Fruit fly (Drosophila melanogaster): ENCODE results near the gene RnrL.

The RnrL gene

dm6 chr2L:10366525-10366924 lies 38.8 kb upstream of the RnrL start, which contains the start of gene CG5056 (continued):
- TF ChIP-seq jing (GFP tag; optimal IDR thresholded peaks at IDR 0.05) (no peak), fd102C (GFP tag; optimal IDR thresholded peaks at IDR 0.05) (no peak), CG9817 (tag; optimal IDR thresholded peaks at IDR 0.05) (no peak), bbx (GFP tag; IDR thresholded peaks at IDR 0.05; ENCODE audit: partially characterized antibody) (no peak), kah (GFP tag; optimal IDR thresholded peaks at IDR 0.05) (no peak), CG4282 (GFP tag; optimal IDR thresholded peaks at IDR 0.05) (no peak), vvl (GFP tag; IDR thresholded peaks at IDR 0.05) (0 out of 2 replicates have a peak, but pooled peaks have one; percentile 28), CG3838 (GFP tag; optimal IDR thresholded peaks at IDR 0.05) (no peak), jumu (GFP tag; optimal IDR thresholded peaks at IDR 0.05) (no peak), wdn (GFP tag; IDR thresholded peaks at IDR 0.05) (no peak), twi (tag; optimal IDR thresholded peaks at IDR 0.05) (no peak), CG12299 (tag; optimal IDR thresholded peaks at IDR 0.05) (no peak), CG18764 (GFP tag; optimal IDR thresholded peaks at IDR 0.05) (no peak), seq (GFP tag; IDR thresholded peaks at IDR 0.05) (no peak), slp2 (GFP tag; optimal IDR thresholded peaks at IDR 0.05) (no peak), Blimp-1 (GFP tag; optimal IDR thresholded peaks at IDR 0.05) (no peak), CG2202 (tag; optimal IDR thresholded peaks at IDR 0.05) (no peak), hb (GFP tag; IDR thresholded peaks at IDR 0.05; ENCODE audit: partially characterized antibody) (no peak), CG10565 (GFP tag; optimal IDR thresholded peaks at IDR 0.05) (no peak), B-H2 (GFP tag; optimal IDR thresholded peaks at IDR 0.05) (no peak), MBD-R2 (GFP tag; IDR thresholded peaks at IDR 0.05) (peak; percentile 85), hbn (GFP tag; IDR thresholded peaks at IDR 0.05; ENCODE audit: partially characterized antibody) (no peak), Tbp (GFP tag; optimal IDR thresholded peaks at IDR 0.05) (no peak), CG2129 (GFP tag; IDR thresholded peaks at IDR 0.05; ENCODE audit: partially characterized antibody) (no peak), HLH3B (GFP tag; IDR thresholded peaks at IDR 0.05) (no peak), lmd (GFP tag; IDR thresholded peaks at IDR 0.05) (peak; percentile 16; the same call in 1 of the 2 replicates), Dll (GFP tag; IDR thresholded peaks at IDR 0.05; ENCODE audit: partially characterized antibody) (peak; percentile 28; the same call in 1 of the 4 replicates), knrl (GFP tag; IDR thresholded peaks at IDR 0.05; ENCODE audit: partially characterized antibody) (peak; percentile 39; the same call in 1 of the 3 replicates), CG10147 (GFP tag; optimal IDR thresholded peaks at IDR 0.05) (peak; percentile 48), nerfin-2 (GFP tag; IDR thresholded peaks at IDR 0.05; ENCODE audit: partially characterized antibody) (no peak), Taf1 (GFP tag; IDR thresholded peaks at IDR 0.05) (no peak), CG4730 (GFP tag; IDR thresholded peaks at IDR 0.05) (no peak), CG8478 (optimal IDR thresholded peaks at IDR 0.05) (no peak), CG10979 (tag; optimal IDR thresholded peaks at IDR 0.05) (no peak), luna (GFP tag; optimal IDR thresholded peaks at IDR 0.05) (no peak), Spps (tag; optimal IDR thresholded peaks at IDR 0.05) (no peak), dmrt99B (tag; optimal IDR thresholded peaks at IDR 0.05) (no peak), CG11695 (GFP tag; IDR thresholded peaks at IDR 0.05) (no peak), CG31365 (tag; optimal IDR thresholded peaks at IDR 0.05) (no peak), sim (GFP tag; IDR thresholded peaks at IDR 0.05) (no peak), phol (tag; optimal IDR thresholded peaks at IDR 0.05) (peak; percentile 40), NK7.1 (GFP tag; optimal IDR thresholded peaks at IDR 0.05) (no peak), ash1 (GFP tag; optimal IDR thresholded peaks at IDR 0.05) (no peak), Dbx (GFP tag; IDR thresholded peaks at IDR 0.05) (no peak), gce (GFP tag; IDR thresholded peaks at IDR 0.05) (no peak), PHDP (tag; optimal IDR thresholded peaks at IDR 0.05) (peak; percentile 18), al (GFP tag; IDR thresholded peaks at IDR 0.05) (no peak; the same call in 1 of the 2 replicates), sc (optimal IDR thresholded peaks at IDR 0.05) (no peak), sc (GFP tag; optimal IDR thresholded peaks at IDR 0.05) (no peak), ro (GFP tag; IDR thresholded peaks at IDR 0.05) (no peak), jigr1 (GFP tag; IDR thresholded peaks at IDR 0.05) (no peak; the same call in 2 of the 3 replicates), CG12391 (tag; optimal IDR thresholded peaks at IDR 0.05) (peak; percentile 47)

Measured in whole organism, embryonic.